Worm (Caenorhabditis elegans) whole organism, L1 larva: ENCODE data around the gene F54E2.2.

Source experiments
- F16B12.6 ChIP-seq: fragments of 150-350 bp; optimal IDR thresholded peaks from 2 replicates; lab custom pipeline; 2014; ENCODE audit warnings: missing biosample characterization, missing genetic modification characterization
- Y116A8C.19 ChIP-seq: sonication (generic microtip); optimal IDR thresholded peaks from 2 replicates; lab custom pipeline; 2016; ENCODE audit warnings: missing compliant biosample characterization, missing genetic modification characterization, borderline replicate concordance
- ama-1 ChIP-seq: fragments of 150-350 bp; optimal IDR thresholded peaks from 2 replicates; lab custom pipeline; 2014
- dpl-1 ChIP-seq, 3 experiments: fragments of 150-350 bp in 2 of 3; sonication (generic microtip) in 1 of 3; optimal IDR thresholded peaks; 2 replicates each; lab custom pipeline; 2014 to 2017; ENCODE audit warnings: missing biosample characterization in 3 of 3, missing genetic modification characterization in 3 of 3, missing genetic modification reagents in 3 of 3
- efl-1 ChIP-seq, 4 experiments: fragments of 150-350 bp; optimal IDR thresholded peaks in 3 of 4; peaks in 1 of 4; 1 replicate in 1 of 4; 2 replicates in 3 of 4; lab custom pipeline; 2014; ENCODE audit warnings: missing biosample characterization in 2 of 4, missing genetic modification characterization in 2 of 4, missing genetic modification reagents in 2 of 4
- egl-13 ChIP-seq: sonication (generic microtip); optimal IDR thresholded peaks from 2 replicates; lab custom pipeline; 2016; ENCODE audit warnings: missing genotype, missing genetic modification reagents, missing genetic modification characterization, missing compliant biosample characterization
- egl-27 ChIP-seq, 2 experiments: fragments of 150-350 bp in 1 of 2; sonication (generic microtip); optimal IDR thresholded peaks; 3 replicates each; lab custom pipeline; 2017 to 2018; ENCODE audit warnings: missing biosample characterization in 2 of 2, missing genetic modification characterization in 2 of 2, missing genetic modification reagents in 2 of 2
- elt-2 ChIP-seq: sonication (generic microtip); optimal IDR thresholded peaks from 2 replicates; lab custom pipeline; 2016; ENCODE audit warnings: missing genetic modification characterization, mild to moderate bottlenecking, inconsistent platforms, missing compliant biosample characterization, missing genetic modification reagents
- hlh-4 ChIP-seq: sonication (generic microtip); optimal IDR thresholded peaks from 2 replicates; lab custom pipeline; 2016; ENCODE audit warnings: mild to moderate bottlenecking, missing genetic modification characterization, missing compliant biosample characterization
- hpl-2 ChIP-seq: fragments of 150-350 bp; optimal IDR thresholded peaks from 2 replicates; lab custom pipeline; 2014; ENCODE audit warnings: missing biosample characterization, missing genetic modification reagents, missing genetic modification characterization
- irx-1 ChIP-seq: sonication (generic microtip); optimal IDR thresholded peaks from 2 replicates; lab custom pipeline; 2016; ENCODE audit warnings: missing genetic modification characterization, missing compliant biosample characterization
- lin-35 ChIP-seq, 2 experiments: fragments of 150-350 bp; optimal IDR thresholded peaks; 2 replicates each; lab custom pipeline; 2014; ENCODE audit warnings: missing biosample characterization in 2 of 2, missing genetic modification characterization in 2 of 2, missing genetic modification reagents in 2 of 2
- lsy-2 ChIP-seq, 2 experiments: fragments of 150-350 bp; optimal IDR thresholded peaks; 2 replicates each; lab custom pipeline; 2014; ENCODE audit warnings: missing biosample characterization in 2 of 2, missing genetic modification characterization in 2 of 2
- mef-2 ChIP-seq: fragments of 150-350 bp; optimal IDR thresholded peaks from 2 replicates; lab custom pipeline; 2014; ENCODE audit warnings: missing biosample characterization, missing genetic modification characterization
- nhr-11 ChIP-seq: fragments of 150-350 bp; optimal IDR thresholded peaks from 2 replicates; lab custom pipeline; 2014; ENCODE audit warnings: missing biosample characterization, missing genetic modification characterization
- nhr-19 ChIP-seq: fragments of 200-800 bp; sonication (Bioruptor generic); conservative IDR thresholded peaks from 2 replicates; pipeline ENCODE4 v1.3.6; 2022; ENCODE audit warnings: missing genetic modification characterization, missing compliant biosample characterization
- nhr-237 ChIP-seq: fragments of 150-350 bp; optimal IDR thresholded peaks from 2 replicates; lab custom pipeline; 2014; ENCODE audit warnings: missing biosample characterization, missing genetic modification characterization
- nhr-71 ChIP-seq: sonication (generic microtip); optimal IDR thresholded peaks from 2 replicates; lab custom pipeline; 2016; ENCODE audit warnings: mild to moderate bottlenecking, missing genetic modification characterization, moderate library complexity, missing compliant biosample characterization
- nhr-85 ChIP-seq: sonication (generic microtip); peaks from one replicate; lab custom pipeline; 2016; ENCODE audit warnings: missing genetic modification characterization, inconsistent platforms, missing compliant biosample characterization
- pqm-1 ChIP-seq: sonication (generic microtip); optimal IDR thresholded peaks from 3 replicates; lab custom pipeline; 2017; ENCODE audit warnings: missing biosample characterization, missing genetic modification characterization
- snpc-4 ChIP-seq: fragments of 150-350 bp; optimal IDR thresholded peaks from 2 replicates; lab custom pipeline; 2014; ENCODE audit warnings: missing biosample characterization, missing genetic modification characterization
- sox-4 ChIP-seq: sonication (generic microtip); optimal IDR thresholded peaks from 2 replicates; lab custom pipeline; 2016; ENCODE audit warnings: missing genetic modification characterization, missing compliant biosample characterization
- tlp-1 ChIP-seq: fragments of 150-350 bp; optimal IDR thresholded peaks from 2 replicates; lab custom pipeline; 2014; ENCODE audit warnings: missing biosample characterization, missing genetic modification characterization
- unc-30 ChIP-seq: sonication (generic microtip); optimal IDR thresholded peaks from 2 replicates; lab custom pipeline; 2017; ENCODE audit warnings: missing biosample characterization, missing genetic modification characterization
- unc-86 ChIP-seq: sonication (generic microtip); optimal IDR thresholded peaks from 2 replicates; lab custom pipeline; 2016; ENCODE audit warnings: missing genetic modification characterization, missing compliant biosample characterization
- unc-98 ChIP-seq: fragments of 200-800 bp; sonication (Bioruptor generic); IDR thresholded peaks from 2 replicates; pipeline ENCODE4 v1.3.6; 2022; ENCODE audit warnings: missing genetic modification characterization, missing compliant biosample characterization
- vab-15 ChIP-seq: sonication (generic microtip); optimal IDR thresholded peaks from 2 replicates; lab custom pipeline; 2017; ENCODE audit warnings: missing genotype, mild to moderate bottlenecking, missing genetic modification characterization, missing compliant biosample characterization
- xbp-1 ChIP-seq: sonication (generic microtip); optimal IDR thresholded peaks from 2 replicates; lab custom pipeline; 2016; ENCODE audit warnings: missing genetic modification characterization, missing compliant biosample characterization
- ztf-11 ChIP-seq, 2 experiments: sonication (generic microtip); optimal IDR thresholded peaks; 2 replicates each; lab custom pipeline; 2016 to 2017; ENCODE audit warnings: missing genetic modification characterization in 2 of 2, missing biosample characterization in 1 of 2, missing compliant biosample characterization in 1 of 2
- ztf-4 ChIP-seq: fragments of 150-350 bp; optimal IDR thresholded peaks from 2 replicates; lab custom pipeline; 2014; ENCODE audit warnings: missing biosample characterization, missing genetic modification characterization

Gene F54E2.2

ce11 chrV:2813856-2814255 is 17.8 kb downstream of the F54E2.2 start, which contains the start of gene F54E2.9:
Gene F54E2.9 (minus strand): TSS chrV:2813987.
- TF ChIP-seq nhr-71: peak; percentile 23
- no peak for TF ChIP-seq ama-1
- no peak for TF ChIP-seq hpl-2 (GFP tag; lab: Kevin White, UChicago)
- TF ChIP-seq hlh-4 (tag; lab: Kevin White, UChicago): peak; percentile 82
- no peak for TF ChIP-seq efl-1 (optimal IDR thresholded peaks at IDR 0.05; lab: Kevin White, UChicago)
- peak in 1 of 2 experiments; percentile 85 for TF ChIP-seq efl-1 (GFP tag; optimal IDR thresholded peaks at IDR 0.05 in 1 of 2; lab: Kevin White, UChicago)

- TF ChIP-seq hlh-4 (tag; lab: Kevin White, UChicago) (peak; percentile 31), sox-4 (tag; lab: Kevin White, UChicago) (no peak), lin-35 (GFP tag; optimal IDR thresholded peaks at IDR 0.05; lab: Kevin White, UChicago) (no peak), efl-1 (optimal IDR thresholded peaks at IDR 0.05; lab: Kevin White, UChicago) (no peak), efl-1 (GFP tag; optimal IDR thresholded peaks at IDR 0.05 in 1 of 2; lab: Kevin White, UChicago) (peak in 1 of 2 experiments; percentile 2), egl-13 (tag; lab: Kevin White, UChicago) (no peak)
Measured at ce11 chrV:2815956-2816355, 19.9 kb downstream of the F54E2.2 start, which contains the start of gene F54E2.5. Gene F54E2.5 (minus strand): TSS chrV:2816056.

- TF ChIP-seq nhr-85 (tag; lab: Kevin White, UChicago) (peak; percentile 12), unc-98 (GFP tag; lab: Robert Waterston, UW) (no peak), vab-15 (tag; lab: Kevin White, UChicago) (no peak), egl-27 (tag; optimal IDR thresholded peaks at IDR 0.05; lab: Kevin White, UChicago) (no peak)
Measured at ce11 chrV:2818117-2818516, 22.0 kb downstream of the F54E2.2 start, which contains the start of gene srt-34. Gene srt-34 (minus strand): TSS chrV:2818217.

ce11 chrV:2821618-2822272 is 25.6 kb downstream of the F54E2.2 start, which contains the start of gene srh-36:
Gene srh-36 (minus strand): TSS chrV:2821668.
- TF ChIP-seq snpc-4 (tag; lab: Kevin White, UChicago) (peak; percentile 29), ama-1 (no peak)

- no peak for TF ChIP-seq nhr-237 (tag; lab: Kevin White, UChicago)
- no peak for TF ChIP-seq pqm-1 (tag; lab: Kevin White, UChicago)
- no peak for TF ChIP-seq nhr-11 (tag; lab: Kevin White, UChicago)
- no peak for TF ChIP-seq Y116A8C.19 (tag; lab: Kevin White, UChicago)
- no peak for TF ChIP-seq xbp-1
- no peak for TF ChIP-seq ztf-11 (tag; optimal IDR thresholded peaks at IDR 0.05; lab: Kevin White, UChicago)
- no peak for TF ChIP-seq F16B12.6
- TF ChIP-seq ztf-4 (tag; lab: Kevin White, UChicago): no peak
- TF ChIP-seq lsy-2 (tag; optimal IDR thresholded peaks at IDR 0.05; lab: Kevin White, UChicago): no peak
- no peak for TF ChIP-seq lin-35 (GFP tag; optimal IDR thresholded peaks at IDR 0.05; lab: Kevin White, UChicago)
- no peak for TF ChIP-seq nhr-71
- no peak for TF ChIP-seq unc-86 (tag; lab: Kevin White, UChicago)
- TF ChIP-seq nhr-19: no peak
- no peak for TF ChIP-seq mef-2 (tag; lab: Kevin White, UChicago)
Measured at ce11 chrV:2825978-2826377, 29.9 kb downstream of the F54E2.2 start.

ce11 chrV:2826815-2827214 is 30.7 kb downstream of the F54E2.2 start, which contains the start of gene T03D3.5:
Gene T03D3.5 (minus strand): TSS chrV:2826835.
- TF ChIP-seq mef-2 (tag; lab: Kevin White, UChicago) (no peak), egl-13 (tag; lab: Kevin White, UChicago) (no peak), dpl-1 (GFP tag; optimal IDR thresholded peaks at IDR 0.05; lab: Kevin White, UChicago) (peak in 2 of 3 experiments; percentile 19 to 20), tlp-1 (tag; lab: Kevin White, UChicago) (no peak), ztf-4 (tag; lab: Kevin White, UChicago) (no peak), efl-1 (optimal IDR thresholded peaks at IDR 0.05; lab: Kevin White, UChicago) (peak; percentile 61 to 65), efl-1 (GFP tag; optimal IDR thresholded peaks at IDR 0.05 in 1 of 2; lab: Kevin White, UChicago) (peak in 1 of 2 experiments; percentile 92), irx-1 (tag; lab: Kevin White, UChicago) (no peak), elt-2 (tag; lab: Kevin White, UChicago) (no peak), ztf-11 (tag; optimal IDR thresholded peaks at IDR 0.05; lab: Kevin White, UChicago) (no peak), hlh-4 (tag; lab: Kevin White, UChicago) (no peak), unc-30 (tag; lab: Kevin White, UChicago) (no peak)
